Fruit fly (Drosophila melanogaster) Kc167 (cell line): Measurements from ENCODE around the gene Ubi-p5E.

Experiments used
- Myc ChIP-seq: fragments of >200 bp; optimal IDR thresholded peaks from 2 replicates; lab custom pipeline; 2017; ENCODE audit warnings: missing external identifiers
- Sin3A ChIP-seq: fragments of >200 bp; optimal IDR thresholded peaks from 2 replicates; lab custom pipeline; 2018; ENCODE audit warnings: missing external identifiers
- h ChIP-seq: fragments of >200 bp; optimal IDR thresholded peaks from 3 replicates; lab custom pipeline; 2018; ENCODE audit warnings: missing external identifiers
- insv ChIP-seq: fragments of >200 bp; optimal IDR thresholded peaks from 3 replicates; lab custom pipeline; 2018; ENCODE audit warnings: missing external identifiers
- psq ChIP-seq: fragments of >200 bp; optimal IDR thresholded peaks from 2 replicates; lab custom pipeline; 2017; ENCODE audit warnings: missing external identifiers
- ttk ChIP-seq: sonication (Bioruptor generic); optimal IDR thresholded peaks from 2 replicates; lab custom pipeline; 2017; ENCODE audit warnings: missing external identifiers

Gene Ubi-p5E

DNA sequence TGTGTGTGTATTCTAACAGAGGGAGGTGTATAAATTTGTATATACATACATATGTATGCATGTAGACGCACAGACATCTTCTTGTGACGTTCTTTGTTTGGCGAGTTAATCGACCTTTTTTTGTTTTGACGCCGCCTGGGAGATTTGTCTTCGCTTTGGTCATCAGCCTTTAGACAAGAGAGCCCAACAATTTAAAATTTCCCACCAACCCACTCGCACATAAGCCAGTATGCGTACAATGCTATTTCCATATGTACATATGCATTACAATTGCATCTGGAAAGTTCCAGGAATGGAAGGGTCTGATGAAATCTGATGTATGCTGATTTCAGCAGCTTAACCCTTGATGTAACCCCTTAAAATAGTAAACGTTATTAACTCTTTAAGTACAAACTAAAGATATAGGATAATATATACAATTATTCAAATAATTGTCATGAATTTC lies at the start of gene Ubi-p5E:
TSS of gene Ubi-p5E (minus strand) at position 19 of the 445 bp plus-strand sequence.
- TF ChIP-seq insv (lab: Kevin White, UChicago) (no peak), ttk (lab: Kevin White, UChicago) (no peak), h (lab: Kevin White, UChicago) (no peak), Myc (lab: Kevin White, UChicago) (no peak), psq (lab: Kevin White, UChicago) (no peak), Sin3A (lab: Kevin White, UChicago) (no peak)

DNA sequence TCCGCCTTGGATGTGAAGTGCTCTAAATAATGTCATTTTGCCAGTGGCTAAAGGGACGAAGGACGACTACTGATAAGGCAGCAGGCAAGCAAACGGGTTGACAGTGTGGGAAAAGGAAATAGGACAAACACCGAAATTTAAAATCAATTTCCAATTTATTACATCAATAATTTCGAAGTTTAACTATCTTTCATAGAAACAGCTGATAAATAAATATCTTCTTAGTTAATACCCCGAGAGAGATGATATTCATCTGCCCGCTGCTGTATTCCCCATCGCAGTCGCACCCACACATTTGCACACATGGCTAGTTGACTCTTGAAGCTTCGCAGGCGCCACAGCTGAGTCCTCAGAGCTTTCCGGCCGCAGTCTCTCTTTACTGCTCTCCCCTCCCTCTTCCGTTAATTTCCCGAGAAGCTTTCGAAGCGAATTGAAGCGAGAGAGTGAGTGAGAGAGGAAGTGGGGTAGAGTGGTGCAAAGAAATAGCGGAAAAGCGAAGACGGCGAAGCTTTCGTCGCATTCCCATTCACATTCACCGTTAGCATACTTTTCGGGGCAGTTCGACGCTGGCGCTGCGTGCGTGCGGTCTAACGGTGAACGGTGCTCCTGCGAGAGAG lies 37.5 kb upstream of the Ubi-p5E start:
- no peak for TF ChIP-seq Sin3A (lab: Kevin White, UChicago)
- no peak for TF ChIP-seq ttk (lab: Kevin White, UChicago)
- TF ChIP-seq Myc (lab: Kevin White, UChicago), result no peak
- no peak for TF ChIP-seq h (lab: Kevin White, UChicago)
- no peak for TF ChIP-seq insv (lab: Kevin White, UChicago)
- no peak for TF ChIP-seq psq (lab: Kevin White, UChicago)

DNA sequence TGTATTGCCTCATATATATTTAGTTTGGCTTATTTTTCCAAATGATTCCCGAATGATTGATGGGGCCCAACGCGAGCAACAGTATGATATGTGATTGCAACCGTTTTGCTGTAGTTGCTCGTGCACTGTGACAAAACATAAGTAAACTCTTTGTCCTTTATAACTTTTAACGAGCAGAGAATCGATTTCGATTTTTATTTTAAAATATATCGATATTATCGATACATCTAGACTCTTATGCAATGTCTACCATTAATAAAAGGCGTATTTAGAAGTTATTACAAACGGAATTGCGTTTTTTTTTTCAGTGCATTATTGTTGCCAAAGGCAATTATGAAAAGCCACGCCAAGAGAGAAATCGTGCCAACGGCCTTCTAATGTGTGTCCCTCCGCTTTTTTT lies 36.1 kb upstream of the Ubi-p5E start:
- no peak for TF ChIP-seq psq (lab: Kevin White, UChicago)
- no peak for TF ChIP-seq insv (lab: Kevin White, UChicago)
- TF ChIP-seq Myc (lab: Kevin White, UChicago), result no peak
- TF ChIP-seq ttk (lab: Kevin White, UChicago), result no peak
- TF ChIP-seq h (lab: Kevin White, UChicago), result no peak
- TF ChIP-seq Sin3A (lab: Kevin White, UChicago), result no peak

DNA sequence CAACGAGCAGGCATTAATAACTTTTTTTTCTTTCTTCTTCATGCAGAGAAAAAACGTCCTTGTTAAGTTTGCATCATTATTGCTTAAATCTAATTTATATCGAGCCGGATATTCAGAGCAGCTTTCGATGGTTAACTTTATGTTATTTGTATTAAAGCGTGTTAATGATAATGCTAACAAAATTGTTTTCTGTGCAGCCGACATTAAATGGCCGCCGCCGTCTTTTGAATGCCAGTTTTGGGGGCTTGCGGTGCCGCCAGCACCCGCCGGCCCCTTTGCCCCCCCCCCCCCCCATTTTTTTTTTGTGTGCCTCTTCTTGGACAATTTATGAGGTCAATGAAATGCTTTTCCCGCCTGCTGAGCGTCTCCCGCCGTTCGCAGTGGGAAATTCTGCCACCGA lies 32.1 kb upstream of the Ubi-p5E start:
- TF ChIP-seq Sin3A (lab: Kevin White, UChicago) (no peak), h (lab: Kevin White, UChicago) (no peak), psq (lab: Kevin White, UChicago) (no peak), Myc (lab: Kevin White, UChicago) (no peak), ttk (lab: Kevin White, UChicago) (no peak), insv (lab: Kevin White, UChicago) (no peak)

DNA sequence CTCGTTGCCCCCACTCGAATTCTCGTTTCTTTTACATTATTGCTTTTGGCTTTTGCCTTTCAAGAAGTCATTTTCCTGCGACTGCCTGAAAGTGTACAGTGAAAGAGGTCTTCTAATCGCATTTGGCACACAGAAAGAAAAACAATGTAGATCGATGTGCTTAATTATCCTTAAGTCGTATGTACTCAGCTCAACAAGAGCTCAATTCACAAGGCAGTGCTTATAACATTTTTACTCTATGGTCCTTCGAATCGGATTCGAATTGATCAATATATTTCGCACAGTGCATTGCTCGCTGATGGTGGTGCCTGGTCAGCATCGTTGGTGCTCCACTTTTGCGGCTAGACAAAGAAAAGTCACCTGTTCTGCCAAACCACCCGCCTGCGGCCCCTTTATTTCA lies 31.0 kb upstream of the Ubi-p5E start:
- no peak for TF ChIP-seq psq (lab: Kevin White, UChicago)
- TF ChIP-seq h (lab: Kevin White, UChicago), result no peak

DNA sequence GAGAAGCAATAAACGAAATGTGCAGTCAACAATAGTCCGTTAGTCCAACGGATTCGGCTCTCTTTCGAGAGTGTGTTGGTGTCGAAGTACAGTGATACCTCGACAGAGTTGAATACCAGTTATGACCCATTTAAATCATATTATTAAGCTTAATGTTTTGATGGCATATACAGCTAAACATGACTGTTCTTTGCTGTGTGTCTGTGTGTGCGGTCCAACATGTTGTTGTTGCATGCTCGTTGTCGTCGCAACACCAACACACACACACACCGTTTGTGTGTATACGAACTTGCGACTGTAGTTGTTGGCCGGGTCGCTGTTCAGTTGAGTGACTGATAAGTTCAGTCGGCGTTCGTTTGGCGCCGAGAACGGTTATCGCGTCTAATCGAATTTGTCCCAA lies 29.4 kb upstream of the Ubi-p5E start, which contains the start of gene CG15894:
TSS of gene CG15894 (plus strand) at position 361 of the 400 bp plus-strand sequence.
- no peak for TF ChIP-seq Sin3A (lab: Kevin White, UChicago)
- no peak for TF ChIP-seq ttk (lab: Kevin White, UChicago)
- no peak for TF ChIP-seq Myc (lab: Kevin White, UChicago)
- no peak for TF ChIP-seq insv (lab: Kevin White, UChicago)
- TF ChIP-seq h (lab: Kevin White, UChicago), result no peak
- TF ChIP-seq psq (lab: Kevin White, UChicago), result no peak

DNA sequence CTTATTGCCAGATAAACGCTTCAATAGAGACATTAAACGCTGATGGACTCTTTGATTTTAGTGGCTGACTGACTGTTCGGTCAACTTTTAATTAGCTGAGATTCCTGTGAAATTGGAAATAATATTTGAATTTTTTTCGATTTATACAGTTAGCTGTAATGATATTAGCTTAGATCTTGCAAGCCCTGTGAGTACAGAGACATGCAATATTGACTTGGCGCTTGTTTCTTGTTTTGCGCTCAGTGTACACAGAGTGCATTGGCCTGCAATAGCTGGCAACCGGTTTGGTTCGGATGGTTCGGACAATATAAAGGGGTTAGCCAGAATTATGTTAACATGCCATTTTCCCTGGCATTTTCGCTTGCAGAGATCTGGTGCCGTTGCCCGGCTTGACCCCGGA lies 25.9 kb upstream of the Ubi-p5E start:
- TF ChIP-seq insv (lab: Kevin White, UChicago), result no peak
- no peak for TF ChIP-seq h (lab: Kevin White, UChicago)
- TF ChIP-seq psq (lab: Kevin White, UChicago), result no peak
- TF ChIP-seq ttk (lab: Kevin White, UChicago), result no peak
- no peak for TF ChIP-seq Myc (lab: Kevin White, UChicago)
- TF ChIP-seq Sin3A (lab: Kevin White, UChicago), result no peak

DNA sequence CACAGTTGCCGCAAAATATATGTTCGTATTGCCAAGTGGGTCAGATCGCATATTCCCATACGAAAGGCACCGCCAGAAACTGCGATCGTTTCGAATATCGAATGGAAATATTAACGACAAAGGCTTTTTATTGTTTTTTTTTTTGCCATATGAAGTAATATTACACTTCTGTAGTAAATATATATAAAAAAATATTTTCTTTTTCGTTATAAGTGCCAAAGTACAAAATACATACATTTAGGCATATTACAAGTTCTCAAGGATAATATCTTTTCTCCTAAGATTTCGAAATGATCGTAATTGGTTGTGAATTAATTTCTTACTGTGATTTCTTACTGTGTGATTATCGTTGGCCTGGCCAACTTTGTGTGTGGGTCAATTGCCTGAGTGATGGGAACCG lies 24.8 kb upstream of the Ubi-p5E start:
- no peak for TF ChIP-seq psq (lab: Kevin White, UChicago)
- TF ChIP-seq Myc (lab: Kevin White, UChicago), result no peak
- TF ChIP-seq ttk (lab: Kevin White, UChicago), result no peak
- no peak for TF ChIP-seq insv (lab: Kevin White, UChicago)

DNA sequence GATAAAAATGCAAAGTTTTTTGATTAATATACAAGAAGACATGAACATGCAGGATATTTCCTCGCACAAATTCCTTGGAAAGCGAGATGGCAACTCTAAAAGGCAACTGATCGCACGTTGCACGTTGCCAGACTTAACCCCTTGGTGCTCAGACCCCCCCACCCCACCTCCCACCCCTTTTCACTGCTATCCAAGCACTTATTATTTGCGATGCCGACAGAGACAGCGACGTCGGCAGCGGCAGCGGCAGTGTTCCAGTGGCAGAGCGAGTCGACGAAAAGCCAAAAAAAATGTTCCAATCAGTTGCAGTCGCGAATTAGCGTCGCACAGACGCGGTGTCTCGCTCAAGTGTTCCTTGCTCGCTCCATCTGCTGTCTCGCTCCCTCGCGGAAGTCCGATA lies 24.2 kb upstream of the Ubi-p5E start, which contains the start of gene CG3823:
TSS of gene CG3823 (plus strand) at position 301 of the 400 bp plus-strand sequence.
- no peak for TF ChIP-seq Myc (lab: Kevin White, UChicago)
- TF ChIP-seq psq (lab: Kevin White, UChicago), result no peak
- TF ChIP-seq insv (lab: Kevin White, UChicago), result no peak
- no peak for TF ChIP-seq ttk (lab: Kevin White, UChicago)
- TF ChIP-seq Sin3A (lab: Kevin White, UChicago), result no peak
- TF ChIP-seq h (lab: Kevin White, UChicago), result no peak

DNA sequence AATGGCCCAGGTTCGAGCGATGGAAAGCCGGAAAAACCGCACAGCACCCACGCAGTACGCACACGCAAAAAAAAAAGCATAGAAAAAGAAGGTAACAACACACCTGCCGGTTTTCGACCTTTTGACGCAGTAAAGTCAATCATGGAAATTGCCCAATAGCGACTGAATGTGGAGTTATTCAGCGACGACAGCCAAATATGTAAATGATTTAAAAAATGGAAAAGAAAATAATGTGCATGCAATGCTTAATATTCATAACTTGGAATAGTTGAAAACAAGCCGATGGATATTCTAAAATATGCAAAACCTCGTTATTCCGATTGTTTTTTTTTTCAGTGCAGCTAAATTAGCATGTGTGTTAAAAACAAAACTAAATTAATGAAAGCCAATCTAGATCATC lies 23.7 kb upstream of the Ubi-p5E start:
- TF ChIP-seq Sin3A (lab: Kevin White, UChicago), result no peak
- no peak for TF ChIP-seq psq (lab: Kevin White, UChicago)
- TF ChIP-seq Myc (lab: Kevin White, UChicago), result no peak
- no peak for TF ChIP-seq h (lab: Kevin White, UChicago)
- no peak for TF ChIP-seq insv (lab: Kevin White, UChicago)
- no peak for TF ChIP-seq ttk (lab: Kevin White, UChicago)

DNA sequence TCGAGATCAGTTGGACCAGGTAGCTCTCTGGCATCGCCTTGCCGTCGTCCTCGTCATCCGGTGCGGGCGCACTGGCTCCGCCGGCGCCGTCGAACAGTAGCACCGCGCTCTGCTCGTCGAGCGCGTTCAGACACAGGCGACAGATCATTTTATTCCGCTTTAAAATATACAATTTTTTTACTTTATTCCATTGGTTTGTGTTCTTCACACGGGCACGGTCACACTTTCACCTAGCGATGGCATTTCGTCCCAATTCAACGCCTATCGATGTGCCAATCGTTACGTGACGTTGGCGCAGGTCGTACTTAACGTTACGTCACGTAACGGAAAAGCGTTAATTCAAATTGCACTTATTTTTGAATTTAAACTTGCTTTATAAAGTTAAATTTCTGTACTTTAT lies 21.6 kb upstream of the Ubi-p5E start, which contains the start of gene CG12219:
TSS of gene CG12219 (minus strand) at position 234 of the 400 bp plus-strand sequence.
- TF ChIP-seq psq (lab: Kevin White, UChicago), result no peak
- no peak for TF ChIP-seq Sin3A (lab: Kevin White, UChicago)
- TF ChIP-seq Myc (lab: Kevin White, UChicago), result no peak
- no peak for TF ChIP-seq insv (lab: Kevin White, UChicago)
- no peak for TF ChIP-seq ttk (lab: Kevin White, UChicago)
- TF ChIP-seq h (lab: Kevin White, UChicago), result no peak

DNA sequence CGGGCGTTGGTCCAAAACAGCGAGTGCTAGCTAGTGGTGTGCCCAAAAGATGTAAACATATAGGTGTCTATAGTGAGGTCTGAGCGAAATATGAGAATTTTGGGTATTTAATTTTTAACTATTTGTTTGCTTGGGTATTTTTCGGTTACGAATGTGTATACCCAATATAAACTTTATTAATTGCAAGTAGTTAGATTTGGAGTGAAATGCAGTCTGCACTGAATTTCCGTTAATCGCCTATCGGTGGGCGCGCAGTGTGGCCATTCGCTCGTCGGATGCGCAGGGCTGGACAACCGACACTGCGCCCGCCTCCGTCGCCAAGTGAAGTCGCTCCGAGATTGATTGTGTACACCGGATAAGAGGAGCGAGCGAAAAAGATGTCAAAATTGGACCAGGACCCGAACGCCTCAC lies 15.7 kb upstream of the Ubi-p5E start, which contains the start of the genes CG15891 and CG3815:
TSS of gene CG15891 (minus strand) at position 217 of the 411 bp plus-strand sequence.
TSS of gene CG3815 (plus strand) at position 261 of the 411 bp plus-strand sequence.
- TF ChIP-seq h (lab: Kevin White, UChicago) (no peak), ttk (lab: Kevin White, UChicago) (no peak), insv (lab: Kevin White, UChicago) (no peak), Sin3A (lab: Kevin White, UChicago) (no peak), Myc (lab: Kevin White, UChicago) (no peak), psq (lab: Kevin White, UChicago) (no peak)
